Fruit fly (Drosophila melanogaster) S2 (cell line): ENCODE results near the gene rtp.

Experiments used
- CG8478 ChIP-seq: fragments of >200 bp; optimal IDR thresholded peaks from 2 replicates; lab custom pipeline; 2018
- CTCF ChIP-seq, 2 experiments: fragments of >200 bp; optimal IDR thresholded peaks; 2 replicates each; lab custom pipeline; 2018

dm6 chr3R:5263311-5264250 is 26.5 kb upstream of the rtp start:
- TF ChIP-seq CTCF (optimal IDR thresholded peaks at IDR 0.05; lab: Kevin White, UChicago) (no peak), CG8478 (lab: Kevin White, UChicago) (no peak)
